Fruit fly (Drosophila melanogaster) whole organism, embryonic: Measurements from ENCODE around the gene CG2955.

ENCODE experiments used
- Ada2b ChIP-seq: fragments of 200-800 bp; sonication (Bioruptor generic); IDR thresholded peaks from 2 replicates; pipeline ENCODE4 v1.3.6; 2022; ENCODE audit warnings: missing biosample characterization, missing genetic modification characterization
- Blimp-1 ChIP-seq: fragments of 200-800 bp; sonication (Bioruptor generic); optimal IDR thresholded peaks from 3 replicates; lab custom pipeline; 2018; ENCODE audit warnings: missing biosample characterization, missing genetic modification characterization, mild to moderate bottlenecking, moderate library complexity, missing genetic modification reagents
- BtbVII ChIP-seq: fragments of 200-800 bp; sonication (Bioruptor generic); optimal IDR thresholded peaks from 3 replicates; lab custom pipeline; 2017; ENCODE audit warnings: missing biosample characterization, mild to moderate bottlenecking, missing genetic modification characterization
- CG10654 ChIP-seq: fragments of 200-800 bp; sonication (Bioruptor generic); optimal IDR thresholded peaks from 2 replicates; lab custom pipeline; 2016; ENCODE audit warnings: missing biosample characterization, missing genetic modification characterization
- CG11456 ChIP-seq: fragments of 200-800 bp; sonication (Bioruptor generic); IDR thresholded peaks from 3 replicates; pipeline ENCODE4 v1.3.6; 2022; ENCODE audit warnings: missing biosample characterization, missing genetic modification characterization
- CG12391 ChIP-seq: fragments of 200-800 bp; sonication (Bioruptor generic); optimal IDR thresholded peaks from 3 replicates; lab custom pipeline; 2018; ENCODE audit warnings: missing biosample characterization, mild to moderate bottlenecking, missing genetic modification characterization, moderate library complexity
- CG12659 ChIP-seq: fragments of 200-800 bp; sonication (Bioruptor generic); optimal IDR thresholded peaks from 3 replicates; lab custom pipeline; 2017; ENCODE audit warnings: mild to moderate bottlenecking, missing biosample characterization, missing genetic modification reagents, missing genetic modification characterization
- CG13296 ChIP-seq: fragments of 200-800 bp; sonication (Bioruptor generic); optimal IDR thresholded peaks from 3 replicates; lab custom pipeline; 2018; ENCODE audit warnings: missing biosample characterization, mild to moderate bottlenecking, missing genetic modification characterization
- CG13424 ChIP-seq: fragments of 200-800 bp; sonication (Bioruptor generic); optimal IDR thresholded peaks from 2 replicates; lab custom pipeline; 2019; ENCODE audit warnings: missing biosample characterization, mild to moderate bottlenecking, missing genetic modification characterization, moderate library complexity
- CG14014 ChIP-seq: fragments of 200-800 bp; sonication (Bioruptor generic); IDR thresholded peaks from 2 replicates; pipeline ENCODE4 v1.3.6; 2022; ENCODE audit warnings: missing biosample characterization, missing genetic modification characterization
- CG1602 ChIP-seq: fragments of 200-800 bp; sonication (Bioruptor generic); optimal IDR thresholded peaks from 3 replicates; lab custom pipeline; 2016; ENCODE audit warnings: missing biosample characterization, missing genetic modification characterization
- CG1832 ChIP-seq: fragments of 200-800 bp; sonication (Bioruptor generic); optimal IDR thresholded peaks from 2 replicates; lab custom pipeline; 2017; ENCODE audit warnings: missing biosample characterization, mild to moderate bottlenecking, missing genetic modification characterization, inconsistent platforms
- CG18599 ChIP-seq: fragments of 200-800 bp; sonication (Bioruptor generic); optimal IDR thresholded peaks from 3 replicates; lab custom pipeline; 2017; ENCODE audit warnings: missing biosample characterization, missing genetic modification characterization, mild to moderate bottlenecking, moderate library complexity, missing genetic modification reagents
- CG18764 ChIP-seq: fragments of 200-800 bp; sonication (Bioruptor generic); optimal IDR thresholded peaks from 3 replicates; lab custom pipeline; 2016; ENCODE audit warnings: missing biosample characterization, missing genetic modification characterization
- CG2120 ChIP-seq: fragments of 200-800 bp; sonication (Bioruptor generic); optimal IDR thresholded peaks from 3 replicates; lab custom pipeline; 2016; ENCODE audit warnings: missing biosample characterization, missing genetic modification characterization
- CG30020 ChIP-seq: fragments of 200-800 bp; optimal IDR thresholded peaks from 2 replicates; lab custom pipeline; 2019; ENCODE audit warnings: missing biosample characterization, mild to moderate bottlenecking, missing genetic modification characterization, moderate library complexity
- CG30403 ChIP-seq: fragments of 200-800 bp; sonication (Bioruptor generic); optimal IDR thresholded peaks from 3 replicates; lab custom pipeline; 2016; ENCODE audit warnings: missing biosample characterization, missing genetic modification characterization
- CG30431 ChIP-seq: fragments of 200-800 bp; sonication (Bioruptor generic); optimal IDR thresholded peaks from 2 replicates; lab custom pipeline; 2017; ENCODE audit warnings: missing biosample characterization, missing genetic modification characterization
- CG31365 ChIP-seq: fragments of 200-800 bp; sonication (Bioruptor generic); optimal IDR thresholded peaks from 2 replicates; lab custom pipeline; 2018; ENCODE audit warnings: missing biosample characterization, mild to moderate bottlenecking, missing genetic modification characterization
- CG32772 ChIP-seq: fragments of 200-800 bp; sonication (Bioruptor generic); IDR thresholded peaks from 2 replicates; pipeline ENCODE4 v1.3.6; 2022; ENCODE audit warnings: missing biosample characterization, missing genetic modification characterization
- CG3281 ChIP-seq: fragments of 200-800 bp; sonication (Bioruptor generic); optimal IDR thresholded peaks from 3 replicates; lab custom pipeline; 2017; ENCODE audit warnings: missing biosample characterization, mild to moderate bottlenecking, missing genetic modification characterization
- CG7556 ChIP-seq: fragments of 200-800 bp; sonication (Bioruptor generic); optimal IDR thresholded peaks from 2 replicates; lab custom pipeline; 2017; ENCODE audit warnings: missing biosample characterization, mild to moderate bottlenecking, missing genetic modification characterization
- CG7745 ChIP-seq: fragments of 200-800 bp; sonication (Bioruptor generic); optimal IDR thresholded peaks from 2 replicates; lab custom pipeline; 2018; ENCODE audit warnings: missing biosample characterization, mild to moderate bottlenecking, missing genetic modification characterization, moderate library complexity
- CG7786 ChIP-seq: fragments of 200-800 bp; sonication (Bioruptor generic); optimal IDR thresholded peaks from 2 replicates; lab custom pipeline; 2016; ENCODE audit warnings: missing biosample characterization, missing genetic modification characterization
- CG8388 ChIP-seq: fragments of 200-800 bp; sonication (Bioruptor generic); optimal IDR thresholded peaks from 2 replicates; lab custom pipeline; 2019; ENCODE audit warnings: missing biosample characterization, mild to moderate bottlenecking, missing genetic modification characterization, moderate library complexity
- CG9609 ChIP-seq: fragments of 200-800 bp; sonication (Bioruptor generic); optimal IDR thresholded peaks from 3 replicates; lab custom pipeline; 2016; ENCODE audit warnings: missing biosample characterization, missing genetic modification characterization
- Elba2 ChIP-seq: fragments of 200-800 bp; sonication (Bioruptor generic); optimal IDR thresholded peaks from 3 replicates; lab custom pipeline; 2016; ENCODE audit warnings: missing biosample characterization, missing genetic modification characterization
- Fer2 ChIP-seq: fragments of 200-800 bp; sonication (Bioruptor generic); optimal IDR thresholded peaks from 2 replicates; lab custom pipeline; 2018; ENCODE audit warnings: missing biosample characterization, mild to moderate bottlenecking, missing genetic modification characterization, moderate library complexity
- MESR4 ChIP-seq: fragments of 200-800 bp; sonication (Bioruptor generic); optimal IDR thresholded peaks from 2 replicates; lab custom pipeline; 2018; ENCODE audit warnings: missing biosample characterization, mild to moderate bottlenecking, missing genetic modification characterization, moderate library complexity
- Mes4 ChIP-seq: fragments of 200-800 bp; sonication (Bioruptor generic); optimal IDR thresholded peaks from 2 replicates; lab custom pipeline; 2016; ENCODE audit warnings: missing biosample characterization, missing genetic modification characterization
- NFAT ChIP-seq: fragments of 200-800 bp; sonication (Bioruptor generic); IDR thresholded peaks from 2 replicates; pipeline ENCODE4 v1.3.6; 2022; ENCODE audit warnings: missing biosample characterization, missing genetic modification characterization
- Nf-YB ChIP-seq: fragments of 200-800 bp; sonication (Bioruptor generic); optimal IDR thresholded peaks from 3 replicates; lab custom pipeline; 2019; ENCODE audit warnings: missing biosample characterization, mild to moderate bottlenecking, missing genetic modification characterization, moderate library complexity
- PHDP ChIP-seq: fragments of 200-800 bp; sonication (Bioruptor generic); optimal IDR thresholded peaks from 3 replicates; lab custom pipeline; 2018; ENCODE audit warnings: missing biosample characterization, mild to moderate bottlenecking, missing genetic modification characterization, moderate library complexity
- Rfx ChIP-seq: fragments of 200-800 bp; sonication (Bioruptor generic); IDR thresholded peaks from 2 replicates; pipeline ENCODE4 v1.3.6; 2022; ENCODE audit warnings: missing biosample characterization, missing genetic modification characterization
- Sry-β ChIP-seq: fragments of 200-800 bp; sonication (Bioruptor generic); optimal IDR thresholded peaks from 2 replicates; lab custom pipeline; 2018; ENCODE audit warnings: missing biosample characterization, mild to moderate bottlenecking, missing genetic modification characterization, moderate library complexity
- Sry-δ ChIP-seq: fragments of 200-800 bp; sonication (Bioruptor generic); optimal IDR thresholded peaks from 2 replicates; lab custom pipeline; 2016; ENCODE audit warnings: missing biosample characterization, missing genetic modification characterization
- Vsx1 ChIP-seq: fragments of 200-800 bp; sonication (Bioruptor generic); optimal IDR thresholded peaks from 2 replicates; lab custom pipeline; 2017; ENCODE audit warnings: missing biosample characterization, mild to moderate bottlenecking, missing genetic modification characterization, missing genetic modification reagents
- ap ChIP-seq: fragments of 200-800 bp; sonication (Bioruptor generic); IDR thresholded peaks from 2 replicates; pipeline ENCODE4 v1.3.6; 2022; ENCODE audit warnings: missing biosample characterization, missing genetic modification characterization
- bab2 ChIP-seq: fragments of 200-800 bp; sonication (Bioruptor generic); optimal IDR thresholded peaks from 2 replicates; lab custom pipeline; 2016; ENCODE audit warnings: missing biosample characterization, missing genetic modification characterization
- br ChIP-seq: fragments of >200 bp; optimal IDR thresholded peaks from 2 replicates; lab custom pipeline; 2017
- bsh ChIP-seq, 2 experiments: fragments of 200-800 bp; sonication (Bioruptor generic); optimal IDR thresholded peaks; 2 replicates each; lab custom pipeline; 2017 to 2018; ENCODE audit warnings: mild to moderate bottlenecking in 2 of 2, missing biosample characterization in 2 of 2, missing genetic modification characterization in 2 of 2, moderate library complexity in 1 of 2
- chn ChIP-seq: fragments of 200-800 bp; sonication (Bioruptor generic); optimal IDR thresholded peaks from 2 replicates; lab custom pipeline; 2016; ENCODE audit warnings: missing biosample characterization, missing genetic modification characterization
- corto ChIP-seq: fragments of 200-800 bp; sonication (Bioruptor generic); optimal IDR thresholded peaks from 2 replicates; lab custom pipeline; 2016; ENCODE audit warnings: missing biosample characterization, mild to moderate bottlenecking, missing genetic modification characterization, moderate library complexity
- croc ChIP-seq: fragments of 200-800 bp; sonication (Bioruptor generic); conservative IDR thresholded peaks from 3 replicates; pipeline ENCODE4 v1.3.6; 2022; ENCODE audit warnings: missing biosample characterization, missing genetic modification characterization
- dysf ChIP-seq: fragments of 200-800 bp; sonication (Bioruptor generic); IDR thresholded peaks from 3 replicates; pipeline ENCODE4 v1.3.6; 2022; ENCODE audit warnings: missing biosample characterization, missing genetic modification characterization
- gcm ChIP-seq: fragments of 200-800 bp; sonication (Bioruptor generic); optimal IDR thresholded peaks from 2 replicates; lab custom pipeline; 2019; ENCODE audit warnings: missing biosample characterization, mild to moderate bottlenecking, missing genetic modification characterization, moderate library complexity
- gsb-n ChIP-seq: fragments of 200-800 bp; sonication (Bioruptor generic); optimal IDR thresholded peaks from 3 replicates; lab custom pipeline; 2018; ENCODE audit warnings: missing biosample characterization, mild to moderate bottlenecking, missing genetic modification characterization
- ind ChIP-seq: fragments of 200-800 bp; sonication (Bioruptor generic); optimal IDR thresholded peaks from 3 replicates; lab custom pipeline; 2016; ENCODE audit warnings: missing biosample characterization, missing genetic modification characterization
- lmd ChIP-seq: fragments of 200-800 bp; sonication (Bioruptor generic); IDR thresholded peaks from 2 replicates; pipeline ENCODE4 v1.3.6; 2022; ENCODE audit warnings: missing biosample characterization, missing genetic modification characterization
- maf-S ChIP-seq: fragments of 200-800 bp; sonication (Bioruptor generic); optimal IDR thresholded peaks from 2 replicates; lab custom pipeline; 2016; ENCODE audit warnings: missing biosample characterization, missing genetic modification characterization
- tup ChIP-seq: fragments of 200-800 bp; sonication (Bioruptor generic); optimal IDR thresholded peaks from 2 replicates; lab custom pipeline; 2016; ENCODE audit warnings: missing biosample characterization, mild to moderate bottlenecking, missing genetic modification characterization, moderate library complexity
- wor ChIP-seq: fragments of 200-800 bp; sonication (Bioruptor generic); IDR thresholded peaks from 2 replicates; pipeline ENCODE4 v1.3.6; 2022; ENCODE audit warnings: missing biosample characterization, missing genetic modification characterization

CG2955 gene

DNA sequence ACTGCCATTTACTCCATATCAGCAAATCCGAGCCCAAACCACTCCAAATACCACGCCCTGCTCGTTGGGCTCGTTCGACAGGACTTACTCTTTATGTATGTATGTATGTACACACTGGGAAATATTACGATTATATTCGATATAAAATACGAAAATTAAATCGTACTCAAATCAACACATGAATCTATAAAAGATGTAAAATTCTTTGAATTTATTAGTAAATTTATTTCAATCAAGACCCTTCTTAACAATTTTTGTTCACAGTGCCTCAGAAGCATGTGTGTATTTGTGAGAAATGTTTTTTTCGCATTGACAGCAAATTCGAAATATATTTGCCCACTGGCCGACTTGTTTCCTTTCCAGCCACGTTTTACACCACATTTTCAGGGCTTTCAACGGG, 2.8 kb upstream of the CG2955 start (continued):
- TF ChIP-seq CG32772: no peak
- peak; percentile 22 for TF ChIP-seq Blimp-1
- TF ChIP-seq CG9609 (GFP tag; lab: Kevin White, UChicago): no peak
- no peak for TF ChIP-seq MESR4 (GFP tag; lab: Kevin White, UChicago)
- no peak for TF ChIP-seq CG10654 (GFP tag; lab: Kevin White, UChicago)
- TF ChIP-seq Fer2 (tag; lab: Kevin White, UChicago): no peak
- no peak for TF ChIP-seq CG8388 (GFP tag; lab: Kevin White, UChicago)
- no peak for TF ChIP-seq CG30431 (GFP tag; lab: Kevin White, UChicago)
- no peak for TF ChIP-seq CG1602
- 0 out of 2 replicates have a peak, but pooled peaks have one; percentile 17 for TF ChIP-seq Ada2b (GFP tag; lab: Robert Waterston, UW)
- no peak for TF ChIP-seq NFAT (GFP tag; lab: Robert Waterston, UW)
- no peak for TF ChIP-seq Nf-YB (GFP tag; lab: Kevin White, UChicago)
- no peak for TF ChIP-seq Elba2 (GFP tag; lab: Kevin White, UChicago)
- peak; percentile 56 for TF ChIP-seq CG2120
- TF ChIP-seq croc: no peak
- TF ChIP-seq CG13424 (tag; lab: Kevin White, UChicago): peak; percentile 35
- no peak for TF ChIP-seq gsb-n (tag; lab: Kevin White, UChicago)
- TF ChIP-seq Mes4: no peak
- no peak for TF ChIP-seq Rfx (GFP tag; lab: Robert Waterston, UW)
- TF ChIP-seq CG7556: peak; percentile 26
- no peak for TF ChIP-seq Vsx1 (GFP tag; lab: Kevin White, UChicago)
- peak; percentile 32 for TF ChIP-seq CG3281
- no peak for TF ChIP-seq CG7786
- TF ChIP-seq bab2 (GFP tag; lab: Kevin White, UChicago): no peak
- TF ChIP-seq corto (GFP tag; lab: Kevin White, UChicago): no peak
- TF ChIP-seq ind (GFP tag; lab: Kevin White, UChicago): peak; percentile 2
- no peak for TF ChIP-seq ap (GFP tag; lab: Robert Waterston, UW)
- TF ChIP-seq PHDP (tag; lab: Kevin White, UChicago): peak; percentile 14
- TF ChIP-seq CG12659 (GFP tag; lab: Kevin White, UChicago): peak; percentile 1
- TF ChIP-seq CG11456 (GFP tag; lab: Robert Waterston, UW): no peak
- TF ChIP-seq bsh (GFP tag; optimal IDR thresholded peaks at IDR 0.05; lab: Kevin White, UChicago): peak in 1 of 2 experiments; percentile 11
- no peak for TF ChIP-seq CG18764 (GFP tag; lab: Kevin White, UChicago)
- TF ChIP-seq br (lab: Kevin White, UChicago): no peak
- TF ChIP-seq BtbVII: no peak
- no peak for TF ChIP-seq CG30020 (tag; lab: Kevin White, UChicago)
- TF ChIP-seq CG14014 (GFP tag; lab: Robert Waterston, UW): no peak
- TF ChIP-seq CG1832 (GFP tag; lab: Kevin White, UChicago): no peak
- TF ChIP-seq dysf (GFP tag; lab: Robert Waterston, UW): no peak
- TF ChIP-seq CG18599 (GFP tag; lab: Kevin White, UChicago): peak; percentile 67
- TF ChIP-seq CG7745 (tag; lab: Kevin White, UChicago): no peak
- TF ChIP-seq tup (GFP tag; lab: Kevin White, UChicago): no peak
- TF ChIP-seq gcm (GFP tag; lab: Kevin White, UChicago): no peak
- no peak for TF ChIP-seq wor (GFP tag; lab: Robert Waterston, UW)
- TF ChIP-seq Sry-δ (GFP tag; lab: Kevin White, UChicago): no peak
- no peak for TF ChIP-seq CG13296 (GFP tag; lab: Kevin White, UChicago)
- TF ChIP-seq CG30403: no peak
- TF ChIP-seq CG31365: no peak
- TF ChIP-seq lmd (GFP tag; lab: Robert Waterston, UW): no peak
- no peak for TF ChIP-seq maf-S
- TF ChIP-seq Sry-β: no peak
- TF ChIP-seq chn (GFP tag; lab: Kevin White, UChicago): no peak
- TF ChIP-seq CG12391: peak; percentile 1
